Worm (Caenorhabditis elegans) whole organism, L4/young adult: ENCODE measurements around the gene T10B10.8.

Experiments used
- W03F9.2 ChIP-seq: fragments of 150-350 bp; optimal IDR thresholded peaks from 2 replicates; lab custom pipeline; 2014; ENCODE audit warnings: missing biosample characterization, missing genetic modification characterization
- dao-5 ChIP-seq: sonication (generic microtip); optimal IDR thresholded peaks from 2 replicates; lab custom pipeline; 2016; ENCODE audit warnings: missing genotype, missing genetic modification characterization, moderate library complexity, missing compliant biosample characterization
- him-1 ChIP-seq: sonication (generic microtip); optimal IDR thresholded peaks from 2 replicates; lab custom pipeline; 2016; ENCODE audit warnings: missing genotype, missing genetic modification reagents, missing genetic modification characterization, missing compliant biosample characterization

ce11 chrX:15191370-15191769 is 25.3 kb upstream of the T10B10.8 start:
- TF ChIP-seq dao-5, result no peak
- TF ChIP-seq him-1, result no peak
- no peak for TF ChIP-seq W03F9.2 (tag; lab: Kevin White, UChicago)
